Worm (Caenorhabditis elegans) whole organism, midembryonic: ENCODE data around the gene F01D5.1.

Experiments used
- T22C8.4 ChIP-seq: fragments of 200-800 bp; sonication (Bioruptor generic); IDR thresholded peaks from 2 replicates; pipeline ENCODE4 v1.3.6; 2022; ENCODE audit warnings: missing genetic modification characterization, missing compliant biosample characterization
- cog-1 ChIP-seq: sonication (generic microtip); optimal IDR thresholded peaks from 2 replicates; lab custom pipeline; 2016; ENCODE audit warnings: missing genetic modification characterization, missing compliant biosample characterization
- flt-1 ChIP-seq: fragments of 200-800 bp; sonication (Bioruptor generic); IDR thresholded peaks from 2 replicates; pipeline ENCODE4 v1.3.6; 2022; ENCODE audit warnings: missing genetic modification characterization, missing compliant biosample characterization
- klf-2 ChIP-seq: fragments of 200-800 bp; sonication (Bioruptor generic); conservative IDR thresholded peaks from 2 replicates; pipeline ENCODE4 v1.3.6; 2022; ENCODE audit warnings: missing genetic modification reagents, missing genetic modification characterization, missing compliant biosample characterization
- med-1 ChIP-seq: sonication (generic microtip); optimal IDR thresholded peaks from 2 replicates; lab custom pipeline; 2017; ENCODE audit warnings: missing genetic modification characterization, mild to moderate bottlenecking, missing compliant biosample characterization, antibody characterized with exemption, missing genetic modification reagents; ENCODE audit not compliant: insufficient read depth
- ref-1 ChIP-seq: fragments of 200-800 bp; sonication (Bioruptor generic); conservative IDR thresholded peaks from 2 replicates; pipeline ENCODE4 v1.3.6; 2022; ENCODE audit warnings: missing genetic modification reagents, missing genetic modification characterization, missing compliant biosample characterization
- tab-1 ChIP-seq: fragments of 200-800 bp; sonication (Bioruptor generic); IDR thresholded peaks from 2 replicates; pipeline ENCODE4 v1.3.6; 2022; ENCODE audit warnings: missing genetic modification characterization, missing compliant biosample characterization
- ztf-23 ChIP-seq: fragments of 200-800 bp; sonication (Bioruptor generic); IDR thresholded peaks from 2 replicates; pipeline ENCODE4 v1.3.6; 2022; ENCODE audit warnings: missing genetic modification reagents, missing genetic modification characterization, missing compliant biosample characterization

DNA sequence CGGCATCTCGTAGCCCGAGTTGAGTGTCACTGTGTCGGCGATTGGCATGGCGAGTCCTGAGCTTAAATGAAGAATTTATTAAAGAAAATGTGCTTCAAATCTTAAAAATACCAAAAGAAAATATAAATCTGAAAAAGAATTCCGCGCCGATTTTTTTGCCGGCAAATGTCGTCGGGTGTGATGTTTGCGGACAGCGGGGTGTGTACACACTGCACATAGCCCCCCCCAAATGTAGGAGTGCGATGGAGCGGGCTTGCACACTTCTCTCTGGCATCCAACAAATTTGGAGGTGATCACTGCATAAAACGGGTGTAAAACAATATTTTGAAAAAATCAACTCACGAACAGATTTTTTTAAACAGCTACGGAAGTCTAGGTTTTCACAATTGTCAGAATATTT is 21.2 kb downstream of the F01D5.1 start, which contains the start of gene Y39G8B.2:
- TF ChIP-seq ztf-23: peak; percentile 83
- no peak for TF ChIP-seq med-1 (GFP tag; lab: Kevin White, UChicago)
- TF ChIP-seq klf-2 (GFP tag; lab: Robert Waterston, UW): 0 out of 2 replicates have a peak, but pooled peaks have one; percentile 41
- TF ChIP-seq cog-1: peak; percentile 74
- TF ChIP-seq T22C8.4 (GFP tag; lab: Robert Waterston, UW): no peak
- TF ChIP-seq ref-1 (GFP tag; lab: Robert Waterston, UW): no peak
- TF ChIP-seq tab-1: peak; percentile 71; the same call in 1 of the 2 replicates
- peak; percentile 76 for TF ChIP-seq flt-1
